Worm (Caenorhabditis elegans): ENCODE data around the gene C39H7.4.
A peak's percentile ranks its signal among the peaks of the same experiment; 100 is the strongest.

Gene C39H7.4

DNA sequence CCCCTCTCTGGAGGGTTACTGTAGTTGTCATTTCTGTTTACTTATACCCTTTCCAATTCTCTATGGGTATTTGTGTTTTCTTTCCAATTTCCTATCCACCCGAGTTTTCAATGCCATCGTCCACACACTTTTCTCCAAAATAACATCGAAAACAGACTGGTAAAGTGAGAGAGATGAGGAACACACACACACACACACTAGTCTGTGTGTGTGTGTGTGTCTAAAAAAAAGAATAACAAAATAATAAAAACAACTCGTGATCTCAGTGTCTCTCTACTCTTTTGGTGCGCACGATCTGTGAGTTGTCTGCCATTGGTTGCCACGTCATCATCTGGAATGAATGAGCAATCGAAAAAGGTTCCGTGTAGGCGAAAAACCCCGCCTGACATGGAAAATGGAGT, 28.1 kb downstream of the C39H7.4 start:
- TF ChIP-seq ceh-88 (GFP tag; IDR thresholded peaks at IDR 0.05) (0 out of 2 replicates have a peak, but pooled peaks have one; percentile 17), ceh-8 (GFP tag; optimal IDR thresholded peaks at IDR 0.05) (peak; percentile 36), swsn-7 (tag; optimal IDR thresholded peaks at IDR 0.05) (peak; percentile 24), lin-39 (tag; optimal IDR thresholded peaks at IDR 0.05) (no peak), snu-23 (GFP tag; optimal IDR thresholded peaks at IDR 0.05) (peak; percentile 47), tlp-1 (tag; optimal IDR thresholded peaks at IDR 0.05) (no peak), hpl-2 (GFP tag; optimal IDR thresholded peaks at IDR 0.05) (no peak), fos-1 (tag; optimal IDR thresholded peaks at IDR 0.05) (no peak), skn-1 (tag; optimal IDR thresholded peaks at IDR 0.05) (peak; percentile 46), ces-1 (GFP tag; optimal IDR thresholded peaks at IDR 0.05) (no peak), nhr-20 (tag; optimal IDR thresholded peaks at IDR 0.05) (peak; percentile 38), lsy-2 (tag; optimal IDR thresholded peaks at IDR 0.05) (peak; percentile 11 to 64), nhr-71 (tag; optimal IDR thresholded peaks at IDR 0.05) (peak; percentile 62), nhr-90 (tag; optimal IDR thresholded peaks at IDR 0.05; ENCODE audit: poor library complexity) (peak; percentile 30), elt-3 (tag; optimal IDR thresholded peaks at IDR 0.05) (peak in 1 of 6 experiments; percentile 8), dpl-1 (GFP tag; optimal IDR thresholded peaks at IDR 0.05) (peak in 1 of 3 experiments; percentile 14), nhr-47 (tag; optimal IDR thresholded peaks at IDR 0.05) (peak; percentile 1), ceh-63 (GFP tag; optimal IDR thresholded peaks at IDR 0.05) (no peak), lin-35 (GFP tag; optimal IDR thresholded peaks at IDR 0.05) (peak in 1 of 2 experiments; percentile 48), nhr-85 (tag) (peak; percentile 95), mep-1 (tag; optimal IDR thresholded peaks at IDR 0.05) (peak; percentile 27), nhr-19 (GFP tag; conservative IDR thresholded peaks at IDR 0.05) (no peak; the same call in 1 of the 2 replicates), lin-13 (GFP tag; optimal IDR thresholded peaks at IDR 0.05) (peak; percentile 1), egl-13 (tag; optimal IDR thresholded peaks at IDR 0.05) (no peak), lin-14 (GFP tag; optimal IDR thresholded peaks at IDR 0.05) (peak; percentile 82), blmp-1 (tag; optimal IDR thresholded peaks at IDR 0.05) (peak; percentile 48)

- TF ChIP-seq C34B4.2 (tag; optimal IDR thresholded peaks at IDR 0.05): no peak
Observed at ce11 chrIV:5584384-5584783, 30.0 kb downstream of the C39H7.4 start, which contains the start of gene fkh-7. Gene fkh-7 (plus strand): TSS chrIV:5584684.

ce11 chrIV:5583184-5583583, 31.2 kb downstream of the C39H7.4 start:
- no peak for TF ChIP-seq swsn-7 (tag; optimal IDR thresholded peaks at IDR 0.05)
- TF ChIP-seq lin-35 (GFP tag; optimal IDR thresholded peaks at IDR 0.05): peak in 1 of 2 experiments; percentile 54
- peak; percentile 18 for TF ChIP-seq lin-14 (GFP tag; optimal IDR thresholded peaks at IDR 0.05)
- no peak for TF ChIP-seq vab-15 (tag; optimal IDR thresholded peaks at IDR 0.05)
- TF ChIP-seq blmp-1 (tag; optimal IDR thresholded peaks at IDR 0.05): peak; percentile 7
- TF ChIP-seq nhr-20 (tag; optimal IDR thresholded peaks at IDR 0.05): peak; percentile 16

- TF ChIP-seq efl-1 (optimal IDR thresholded peaks at IDR 0.05) (no peak), efl-1 (GFP tag; optimal IDR thresholded peaks at IDR 0.05 in 1 of 2) (peak in 1 of 2 experiments; percentile 60), xbp-1 (tag; optimal IDR thresholded peaks at IDR 0.05) (peak; percentile 83), fkh-10 (GFP tag; optimal IDR thresholded peaks at IDR 0.05) (no peak)
Observed at ce11 chrIV:5582760-5583159, 31.6 kb downstream of the C39H7.4 start.

DNA sequence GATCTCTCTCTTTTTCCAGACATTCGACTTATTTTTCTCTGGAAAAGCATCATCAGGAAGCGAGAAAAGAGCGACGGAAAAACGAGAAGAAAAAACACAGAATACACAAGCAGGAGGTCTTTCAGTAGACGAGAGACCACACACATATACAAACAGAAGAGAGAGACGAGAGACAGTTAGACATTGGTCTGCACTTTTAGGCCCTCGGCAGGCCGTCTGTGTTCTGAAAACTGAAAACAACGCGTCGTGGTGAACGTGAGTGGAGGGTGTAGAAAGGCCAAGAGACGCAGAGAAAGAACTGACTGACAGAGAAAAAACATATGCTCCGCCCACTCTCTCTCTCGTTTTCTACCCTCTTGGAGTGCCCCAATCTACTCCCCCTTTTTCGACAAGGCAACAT, 32.1 kb downstream of the C39H7.4 start:
- TF ChIP-seq isw-1 (GFP tag; IDR thresholded peaks at IDR 0.05): no peak
- no peak for TF ChIP-seq Y116A8C.19 (tag; optimal IDR thresholded peaks at IDR 0.05; ENCODE audit: borderline replicate concordance)
- peak; percentile 29 for TF ChIP-seq nhr-47 (tag; optimal IDR thresholded peaks at IDR 0.05)
- TF ChIP-seq unc-86 (tag; optimal IDR thresholded peaks at IDR 0.05): peak; percentile 17
- TF ChIP-seq efl-1 (optimal IDR thresholded peaks at IDR 0.05): peak in 1 of 2 experiments; percentile 7
- no peak for TF ChIP-seq efl-1 (GFP tag; optimal IDR thresholded peaks at IDR 0.05 in 1 of 2)
- no peak for TF ChIP-seq lin-39 (tag; optimal IDR thresholded peaks at IDR 0.05)
- TF ChIP-seq elt-3 (tag; optimal IDR thresholded peaks at IDR 0.05): peak in 1 of 6 experiments; percentile 8
- no peak for TF ChIP-seq irx-1 (tag; optimal IDR thresholded peaks at IDR 0.05)
- TF ChIP-seq ceh-82 (tag; optimal IDR thresholded peaks at IDR 0.05): no peak
- TF ChIP-seq jun-1 (tag; optimal IDR thresholded peaks at IDR 0.05): peak; percentile 10
- peak in 1 of 2 experiments; percentile 54 for TF ChIP-seq mdl-1 (tag; optimal IDR thresholded peaks at IDR 0.05)
- TF ChIP-seq nhr-85 (tag): no peak
- TF ChIP-seq snu-23 (GFP tag; optimal IDR thresholded peaks at IDR 0.05): peak; percentile 46
- TF ChIP-seq nhr-28 (tag; optimal IDR thresholded peaks at IDR 0.05): no peak
- TF ChIP-seq ceh-8 (GFP tag; optimal IDR thresholded peaks at IDR 0.05): peak; percentile 13
- peak in 1 of 2 experiments; percentile 46 for TF ChIP-seq lsy-2 (tag; optimal IDR thresholded peaks at IDR 0.05)
- peak; percentile 58 for TF ChIP-seq nhr-71 (tag; optimal IDR thresholded peaks at IDR 0.05)
- TF ChIP-seq lin-35 (GFP tag; optimal IDR thresholded peaks at IDR 0.05): peak; percentile 2 to 41
- peak; percentile 31 for TF ChIP-seq nhr-20 (tag; optimal IDR thresholded peaks at IDR 0.05)
- peak; percentile 77 for TF ChIP-seq lin-14 (GFP tag; optimal IDR thresholded peaks at IDR 0.05)
- no peak for TF ChIP-seq skn-1 (tag; optimal IDR thresholded peaks at IDR 0.05)
- peak; percentile 83 for TF ChIP-seq fkh-8 (tag; optimal IDR thresholded peaks at IDR 0.05)
- TF ChIP-seq mep-1 (tag; optimal IDR thresholded peaks at IDR 0.05): peak; percentile 7
- TF ChIP-seq sup-37 (GFP tag; optimal IDR thresholded peaks at IDR 0.05): no peak
